Fruit fly (Drosophila melanogaster): Measurements from ENCODE around the gene ome.

DNA sequence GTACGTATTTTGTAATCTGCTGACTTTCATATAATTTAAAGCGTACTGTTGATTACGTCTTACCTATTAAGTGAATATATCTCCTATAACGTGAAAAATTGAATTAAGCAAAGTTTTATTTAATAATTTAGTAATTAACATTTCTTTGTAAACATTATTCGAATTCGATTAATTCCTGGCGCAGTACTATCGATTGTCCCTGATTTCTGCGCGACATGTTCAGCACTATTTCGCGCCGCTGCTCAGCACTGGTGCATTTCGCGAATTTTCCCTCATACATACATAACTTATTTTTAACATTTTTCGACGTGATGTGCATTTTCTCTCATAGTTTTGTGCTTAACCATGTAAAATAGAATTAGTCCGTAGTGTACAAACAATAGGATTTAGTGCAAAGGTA lies 117.0 kb downstream of the ome start, which contains the start of gene Helz:
- TF ChIP-seq CG8478 (optimal IDR thresholded peaks at IDR 0.05) (no peak), pan (optimal IDR thresholded peaks at IDR 0.05) (no peak), usp (GFP tag; optimal IDR thresholded peaks at IDR 0.05) (no peak), psq (optimal IDR thresholded peaks at IDR 0.05) (no peak), EcR (GFP tag; optimal IDR thresholded peaks at IDR 0.05) (no peak)
